Worm (Caenorhabditis elegans) whole organism, late embryonic: ENCODE data around the gene Y43F8C.6.

ENCODE experiments used
- ets-4 ChIP-seq: sonication (generic microtip); optimal IDR thresholded peaks from 2 replicates; lab custom pipeline; 2016; ENCODE audit warnings: missing genetic modification characterization, missing compliant biosample characterization
- fkh-6 ChIP-seq: sonication (generic microtip); optimal IDR thresholded peaks from 2 replicates; lab custom pipeline; 2016; ENCODE audit warnings: missing genetic modification characterization, missing compliant biosample characterization
- odd-2 ChIP-seq: sonication (generic microtip); optimal IDR thresholded peaks from 2 replicates; lab custom pipeline; 2017; ENCODE audit warnings: antibody characterized with exemption, mild to moderate bottlenecking, missing genetic modification characterization, missing compliant biosample characterization
- pqm-1 ChIP-seq: sonication (generic microtip); optimal IDR thresholded peaks from 2 replicates; lab custom pipeline; 2016; ENCODE audit warnings: missing genetic modification characterization, missing compliant biosample characterization
- zip-5 ChIP-seq: sonication (generic microtip); optimal IDR thresholded peaks from 2 replicates; lab custom pipeline; 2016; ENCODE audit warnings: missing genetic modification characterization, missing compliant biosample characterization

- no peak for TF ChIP-seq odd-2 (tag; lab: Kevin White, UChicago)
- no peak for TF ChIP-seq pqm-1 (tag; lab: Kevin White, UChicago)
- no peak for TF ChIP-seq zip-5 (tag; lab: Kevin White, UChicago)
- TF ChIP-seq ets-4 = no peak
- TF ChIP-seq fkh-6 (tag; lab: Kevin White, UChicago) = no peak
These were observed 31.6 kb upstream of the Y43F8C.6 start for ce11 chrV:19672357-19672756.
